Fruit fly (Drosophila melanogaster): ENCODE results near the gene CG17162.

- no peak for TF ChIP-seq CG8478 (optimal IDR thresholded peaks at IDR 0.05)
- no peak for TF ChIP-seq CTCF (optimal IDR thresholded peaks at IDR 0.05)
These were observed 6.1 kb downstream of the CG17162 start for dm6 chrX:23090474-23090873.

Measured in S2 (cell line).